Fruit fly (Drosophila melanogaster) whole organism, embryonic: ENCODE results near the gene CG14615.

ENCODE experiments used
- Awh ChIP-seq: fragments of 200-800 bp; sonication (Bioruptor generic); IDR thresholded peaks from 2 replicates; pipeline ENCODE4, ENCODE4 v1.3.6; 2022; ENCODE audit warnings: missing biosample characterization, missing genetic modification characterization
- B-H1 ChIP-seq: fragments of 200-800 bp; sonication (Bioruptor generic); IDR thresholded peaks from 3 replicates; pipeline ENCODE4 v1.3.6; 2022; ENCODE audit warnings: missing biosample characterization, missing genetic modification characterization
- BEAF-32 ChIP-seq: fragments of 200-800 bp; sonication (Bioruptor generic); optimal IDR thresholded peaks from 3 replicates; lab custom pipeline; 2017; ENCODE audit warnings: missing biosample characterization, missing genetic modification characterization, mild to moderate bottlenecking, moderate library complexity, missing genetic modification reagents
- Bgb ChIP-seq: fragments of 200-800 bp; sonication (Bioruptor generic); IDR thresholded peaks from 2 replicates; pipeline ENCODE4 v1.3.6; 2022; ENCODE audit warnings: missing biosample characterization, missing genetic modification characterization; ENCODE audit not compliant: partially characterized antibody
- CG10267 ChIP-seq: fragments of 200-800 bp; sonication (Bioruptor generic); optimal IDR thresholded peaks from 2 replicates; lab custom pipeline; 2018; ENCODE audit warnings: missing biosample characterization, mild to moderate bottlenecking, missing genetic modification characterization, moderate library complexity
- CG11093 ChIP-seq: fragments of 200-800 bp; sonication (Bioruptor generic); IDR thresholded peaks from 3 replicates; pipeline ENCODE4 v1.3.6; 2022; ENCODE audit warnings: missing biosample characterization, missing genetic modification characterization
- CG13287 ChIP-seq: fragments of 200-800 bp; sonication (Bioruptor generic); IDR thresholded peaks from 2 replicates; pipeline ENCODE4 v1.3.6; 2022; ENCODE audit warnings: missing biosample characterization, missing genetic modification characterization; ENCODE audit not compliant: partially characterized antibody
- CG13296 ChIP-seq: fragments of 200-800 bp; sonication (Bioruptor generic); optimal IDR thresholded peaks from 3 replicates; lab custom pipeline; 2018; ENCODE audit warnings: missing biosample characterization, mild to moderate bottlenecking, missing genetic modification characterization
- CG14860 ChIP-seq: fragments of 200-800 bp; sonication (Bioruptor generic); IDR thresholded peaks from 3 replicates; pipeline ENCODE4 v1.3.6; 2022; ENCODE audit warnings: missing biosample characterization, missing genetic modification characterization; ENCODE audit not compliant: partially characterized antibody
- CG1529 ChIP-seq: fragments of 200-800 bp; sonication (Bioruptor generic); optimal IDR thresholded peaks from 3 replicates; lab custom pipeline; 2018; ENCODE audit warnings: missing biosample characterization, missing genetic modification characterization
- CG15479 ChIP-seq: fragments of 200-800 bp; sonication (Bioruptor generic); optimal IDR thresholded peaks from 3 replicates; lab custom pipeline; 2019; ENCODE audit warnings: missing biosample characterization, mild to moderate bottlenecking, missing genetic modification characterization, moderate library complexity
- CG17328 ChIP-seq: fragments of 200-800 bp; sonication (Bioruptor generic); IDR thresholded peaks from 2 replicates; pipeline ENCODE4 v1.3.6; 2022; ENCODE audit warnings: missing biosample characterization, missing genetic modification characterization
- CG17361 ChIP-seq: fragments of 200-800 bp; sonication (Bioruptor generic); IDR thresholded peaks from 3 replicates; pipeline ENCODE4 v1.3.6; 2022; ENCODE audit warnings: missing biosample characterization, missing genetic modification characterization
- CG18011 ChIP-seq: fragments of 200-800 bp; sonication (Bioruptor generic); optimal IDR thresholded peaks from 2 replicates; lab custom pipeline; 2017; ENCODE audit warnings: missing biosample characterization, missing genetic modification characterization, mild to moderate bottlenecking, moderate library complexity, missing genotype
- CG18476 ChIP-seq: fragments of 200-800 bp; sonication (Bioruptor generic); optimal IDR thresholded peaks from 2 replicates; lab custom pipeline; 2016; ENCODE audit warnings: missing biosample characterization, mild to moderate bottlenecking, missing genetic modification characterization
- CG2678 ChIP-seq: fragments of 200-800 bp; sonication (Bioruptor generic); optimal IDR thresholded peaks from 3 replicates; lab custom pipeline; 2019; ENCODE audit warnings: missing biosample characterization, mild to moderate bottlenecking, missing genetic modification characterization, moderate library complexity
- CG31365 ChIP-seq: fragments of 200-800 bp; sonication (Bioruptor generic); optimal IDR thresholded peaks from 2 replicates; lab custom pipeline; 2018; ENCODE audit warnings: missing biosample characterization, mild to moderate bottlenecking, missing genetic modification characterization
- CG6765 ChIP-seq: fragments of 200-800 bp; sonication (Bioruptor generic); optimal IDR thresholded peaks from 3 replicates; lab custom pipeline; 2017; ENCODE audit warnings: missing biosample characterization, mild to moderate bottlenecking, missing genetic modification characterization
- CG7963 ChIP-seq: fragments of 200-800 bp; sonication (Bioruptor generic); IDR thresholded peaks from 3 replicates; pipeline ENCODE4 v1.3.6; 2022; ENCODE audit warnings: missing biosample characterization, missing genetic modification characterization; ENCODE audit not compliant: partially characterized antibody
- CG7987 ChIP-seq: fragments of 200-800 bp; sonication (Bioruptor generic); optimal IDR thresholded peaks from 2 replicates; lab custom pipeline; 2018; ENCODE audit warnings: missing biosample characterization, mild to moderate bottlenecking, missing genetic modification characterization, moderate library complexity
- CG8281 ChIP-seq: fragments of 200-800 bp; sonication (Bioruptor generic); optimal IDR thresholded peaks from 2 replicates; lab custom pipeline; 2018; ENCODE audit warnings: missing biosample characterization, mild to moderate bottlenecking, missing genetic modification characterization, moderate library complexity
- CG9215 ChIP-seq: fragments of 200-800 bp; sonication (Bioruptor generic); IDR thresholded peaks from 2 replicates; pipeline ENCODE4 v1.3.6; 2022; ENCODE audit warnings: missing biosample characterization, missing genetic modification characterization
- D19B ChIP-seq: fragments of 200-800 bp; sonication (Bioruptor generic); optimal IDR thresholded peaks from 2 replicates; lab custom pipeline; 2017; ENCODE audit warnings: missing biosample characterization, mild to moderate bottlenecking, missing genetic modification characterization
- Doc3 ChIP-seq: fragments of 200-800 bp; sonication (Bioruptor generic); IDR thresholded peaks from 3 replicates; pipeline ENCODE4 v1.3.6; 2022; ENCODE audit warnings: missing biosample characterization, missing genetic modification characterization; ENCODE audit not compliant: partially characterized antibody
- Ets97D ChIP-seq: fragments of 200-800 bp; sonication (Bioruptor generic); optimal IDR thresholded peaks from 3 replicates; lab custom pipeline; 2016; ENCODE audit warnings: missing biosample characterization, missing genetic modification characterization
- HLH4C ChIP-seq: fragments of 200-800 bp; sonication (Bioruptor generic); IDR thresholded peaks from 3 replicates; pipeline ENCODE4 v1.3.6; 2022; ENCODE audit warnings: missing biosample characterization, missing genetic modification characterization; ENCODE audit not compliant: partially characterized antibody
- Hr51 ChIP-seq, 2 experiments: fragments of 200-800 bp; sonication (Bioruptor generic); optimal IDR thresholded peaks; 2 replicates in 1 of 2; 3 replicates in 1 of 2; lab custom pipeline; 2016 to 2018; ENCODE audit warnings: missing biosample characterization in 2 of 2, missing genetic modification characterization in 2 of 2, mild to moderate bottlenecking in 1 of 2, moderate library complexity in 1 of 2
- MESR4 ChIP-seq: fragments of 200-800 bp; sonication (Bioruptor generic); optimal IDR thresholded peaks from 2 replicates; lab custom pipeline; 2018; ENCODE audit warnings: missing biosample characterization, mild to moderate bottlenecking, missing genetic modification characterization, moderate library complexity
- MTF-1 ChIP-seq: fragments of 200-800 bp; sonication (Bioruptor generic); optimal IDR thresholded peaks from 2 replicates; lab custom pipeline; 2018; ENCODE audit warnings: missing biosample characterization, mild to moderate bottlenecking, missing genetic modification characterization, borderline replicate concordance
- Mrtf ChIP-seq: fragments of 200-800 bp; sonication (Bioruptor generic); IDR thresholded peaks from 3 replicates; pipeline ENCODE4 v1.3.6; 2022; ENCODE audit warnings: missing biosample characterization, missing genetic modification characterization
- Scr ChIP-seq: fragments of 200-800 bp; sonication (Bioruptor generic); IDR thresholded peaks from 2 replicates; pipeline ENCODE4 v1.3.6; 2022; ENCODE audit warnings: missing biosample characterization, missing genetic modification characterization; ENCODE audit not compliant: partially characterized antibody
- Ssrp ChIP-seq: fragments of 200-800 bp; sonication (Bioruptor generic); optimal IDR thresholded peaks from 2 replicates; lab custom pipeline; 2018; ENCODE audit warnings: missing biosample characterization, mild to moderate bottlenecking, missing genetic modification characterization, moderate library complexity
- ash1 ChIP-seq: fragments of 200-800 bp; sonication (Bioruptor generic); optimal IDR thresholded peaks from 2 replicates; lab custom pipeline; 2018; ENCODE audit warnings: missing biosample characterization, mild to moderate bottlenecking, missing genetic modification characterization
- az2 ChIP-seq: fragments of 200-800 bp; sonication (Bioruptor generic); optimal IDR thresholded peaks from 3 replicates; lab custom pipeline; 2016; ENCODE audit warnings: missing biosample characterization, missing genetic modification characterization
- cad ChIP-seq: fragments of >200 bp; optimal IDR thresholded peaks from 2 replicates; lab custom pipeline; 2017; ENCODE audit warnings: missing biosample characterization, missing genetic modification characterization
- chn ChIP-seq: fragments of 200-800 bp; sonication (Bioruptor generic); optimal IDR thresholded peaks from 2 replicates; lab custom pipeline; 2016; ENCODE audit warnings: missing biosample characterization, missing genetic modification characterization
- dpn ChIP-seq, 2 experiments: fragments of 200-800 bp; sonication (Bioruptor generic); optimal IDR thresholded peaks; 3 replicates each; lab custom pipeline; 2016; ENCODE audit warnings: missing biosample characterization in 2 of 2, missing genetic modification characterization in 2 of 2
- eve ChIP-seq, 2 experiments: fragments of >200 bp; optimal IDR thresholded peaks; 2 replicates each; lab custom pipeline; 2017; ENCODE audit warnings: missing biosample characterization in 2 of 2, missing genetic modification characterization in 2 of 2
- exex ChIP-seq: fragments of 200-800 bp; sonication (Bioruptor generic); optimal IDR thresholded peaks from 4 replicates; lab custom pipeline; 2018; ENCODE audit warnings: missing biosample characterization, mild to moderate bottlenecking, missing genetic modification characterization, moderate library complexity
- her ChIP-seq: fragments of 200-800 bp; sonication (Bioruptor generic); optimal IDR thresholded peaks from 2 replicates; lab custom pipeline; 2016; ENCODE audit warnings: missing biosample characterization, missing genetic modification characterization
- lab ChIP-seq: fragments of 200-800 bp; sonication (Bioruptor generic); optimal IDR thresholded peaks from 3 replicates; lab custom pipeline; 2017; ENCODE audit warnings: missing biosample characterization, missing genetic modification characterization, mild to moderate bottlenecking, moderate library complexity, missing genetic modification reagents
- nerfin-2 ChIP-seq: fragments of 200-800 bp; sonication (Bioruptor generic); IDR thresholded peaks from 2 replicates; pipeline ENCODE4 v1.3.6; 2022; ENCODE audit warnings: missing biosample characterization, missing genetic modification characterization; ENCODE audit not compliant: partially characterized antibody
- otp ChIP-seq: fragments of 200-800 bp; sonication (Bioruptor generic); IDR thresholded peaks from 3 replicates; pipeline ENCODE4, ENCODE4 v1.3.6; 2022; ENCODE audit warnings: missing biosample characterization, missing genetic modification characterization
- psq ChIP-seq: fragments of 200-800 bp; sonication (Bioruptor generic); optimal IDR thresholded peaks from 2 replicates; lab custom pipeline; 2017; ENCODE audit warnings: missing biosample characterization, missing genetic modification characterization
- row ChIP-seq: fragments of 200-800 bp; sonication (Bioruptor generic); IDR thresholded peaks from 3 replicates; pipeline ENCODE4 v1.3.6; 2022; ENCODE audit warnings: missing biosample characterization, missing genetic modification characterization
- sqz ChIP-seq: fragments of 200-800 bp; sonication (Bioruptor generic); optimal IDR thresholded peaks from 3 replicates; lab custom pipeline; 2018; ENCODE audit warnings: missing biosample characterization, mild to moderate bottlenecking, missing genetic modification characterization
- tna ChIP-seq: fragments of 200-800 bp; sonication (Bioruptor generic); IDR thresholded peaks from 2 replicates; pipeline ENCODE4 v1.3.6; 2022; ENCODE audit warnings: missing biosample characterization, missing genetic modification characterization; ENCODE audit not compliant: partially characterized antibody

Gene CG14615

dm6 chrX:22486919-22487634, 37.8 kb upstream of the CG14615 start (continued):
- TF ChIP-seq CG18476 = no peak
- no peak for TF ChIP-seq CG11093 (GFP tag; lab: Robert Waterston, UW)
- TF ChIP-seq Ssrp = no peak
- no peak for TF ChIP-seq CG8281
- TF ChIP-seq chn (GFP tag; lab: Kevin White, UChicago) = no peak
- no peak for TF ChIP-seq MTF-1 (GFP tag; lab: Kevin White, UChicago)
- TF ChIP-seq exex = peak; percentile 28
- no peak for TF ChIP-seq her
- no peak for TF ChIP-seq lab (GFP tag; lab: Kevin White, UChicago)
- no peak for TF ChIP-seq Doc3
- TF ChIP-seq Awh (GFP tag; lab: Robert Waterston, UW) = no peak
- no peak for TF ChIP-seq CG13296 (GFP tag; lab: Kevin White, UChicago)
- TF ChIP-seq az2 (GFP tag; lab: Kevin White, UChicago) = no peak
- TF ChIP-seq CG7987 = peak; percentile 55
- TF ChIP-seq CG13287 (GFP tag; lab: Robert Waterston, UW) = 0 out of 2 replicates have a peak, but pooled peaks have one; percentile 19
- no peak for TF ChIP-seq eve (GFP tag; optimal IDR thresholded peaks at IDR 0.05; lab: Kevin White, UChicago)
- TF ChIP-seq sqz (GFP tag; lab: Kevin White, UChicago) = peak; percentile 73
- TF ChIP-seq, all 482 proteins: peak for 13

dm6 chrX:22486487-22486886, 37.2 kb upstream of the CG14615 start:
- peak; percentile 78; the same call in 2 of the 3 replicates for TF ChIP-seq HLH4C
- TF ChIP-seq CG1529 = no peak
- TF ChIP-seq Hr51 (GFP tag; optimal IDR thresholded peaks at IDR 0.05; lab: Kevin White, UChicago) = no peak
- no peak for TF ChIP-seq BEAF-32
- TF ChIP-seq CG7963 (GFP tag; lab: Robert Waterston, UW) = 0 out of 3 replicates have a peak, but pooled peaks have one; percentile 37
- TF ChIP-seq B-H1 (GFP tag; lab: Robert Waterston, UW) = no peak
- TF ChIP-seq CG14860 = peak; percentile 49; the same call in 1 of the 3 replicates
- no peak for TF ChIP-seq CG9215 (GFP tag; lab: Robert Waterston, UW)
- TF ChIP-seq CG31365 (tag; lab: Kevin White, UChicago) = no peak
- no peak for TF ChIP-seq otp (GFP tag; lab: Robert Waterston, UW)
- no peak for TF ChIP-seq CG18011
- TF ChIP-seq CG2678 (tag; lab: Kevin White, UChicago) = no peak
- 0 out of 2 replicates have a peak, but pooled peaks have one; percentile 19 for TF ChIP-seq nerfin-2
- TF ChIP-seq tna = peak; percentile 32; the same call in 1 of the 2 replicates
- TF ChIP-seq cad (GFP tag; lab: Kevin White, UChicago) = no peak
- peak; percentile 53 for TF ChIP-seq D19B (GFP tag; lab: Kevin White, UChicago)
- peak; percentile 34; the same call in 1 of the 2 replicates for TF ChIP-seq Bgb
- TF ChIP-seq Scr (GFP tag; lab: Robert Waterston, UW) = peak; percentile 42
- TF ChIP-seq, all 482 proteins: peak for 8

- TF ChIP-seq CG10267 (tag; lab: Kevin White, UChicago) (peak; percentile 3), psq (GFP tag; lab: Kevin White, UChicago) (no peak), CG17328 (GFP tag; lab: Robert Waterston, UW) (0 out of 2 replicates have a peak, but pooled peaks have one; percentile 5), CG15479 (no peak), ash1 (GFP tag; lab: Kevin White, UChicago) (no peak), CG6765 (GFP tag; lab: Kevin White, UChicago) (no peak), Ets97D (GFP tag; lab: Kevin White, UChicago) (peak; percentile 8), row (GFP tag; lab: Robert Waterston, UW) (peak; percentile 35; the same call in 1 of the 3 replicates), Mrtf (GFP tag; lab: Robert Waterston, UW) (no peak), CG17361 (no peak), dpn (GFP tag; optimal IDR thresholded peaks at IDR 0.05; lab: Kevin White, UChicago) (no peak), MESR4 (GFP tag; lab: Kevin White, UChicago) (peak; percentile 33)
Observed at dm6 chrX:22481860-22482544, 32.7 kb upstream of the CG14615 start, which contains the start of the genes Cp110 and CG12576. Cp110 (plus strand) TSS chrX:22482082. CG12576 (minus strand) TSS chrX:22482357.
